Fruit fly (Drosophila melanogaster) whole organism, embryonic: ENCODE data around the gene Grik.

Source experiments
- B-H2 ChIP-seq: fragments of 200-800 bp; sonication (Bioruptor generic); optimal IDR thresholded peaks from 2 replicates; lab custom pipeline; 2018; ENCODE audit warnings: missing biosample characterization, mild to moderate bottlenecking, missing genetic modification characterization
- CG10654 ChIP-seq: fragments of 200-800 bp; sonication (Bioruptor generic); optimal IDR thresholded peaks from 2 replicates; lab custom pipeline; 2016; ENCODE audit warnings: missing biosample characterization, missing genetic modification characterization
- CG13296 ChIP-seq: fragments of 200-800 bp; sonication (Bioruptor generic); optimal IDR thresholded peaks from 3 replicates; lab custom pipeline; 2018; ENCODE audit warnings: missing biosample characterization, mild to moderate bottlenecking, missing genetic modification characterization
- CG13894 ChIP-seq: fragments of 200-800 bp; sonication (Bioruptor generic); optimal IDR thresholded peaks from 3 replicates; lab custom pipeline; 2018; ENCODE audit warnings: missing biosample characterization, mild to moderate bottlenecking, missing genetic modification characterization, moderate library complexity
- CG17802 ChIP-seq: fragments of 200-800 bp; sonication (Bioruptor generic); optimal IDR thresholded peaks from 2 replicates; lab custom pipeline; 2018; ENCODE audit warnings: missing biosample characterization, mild to moderate bottlenecking, missing genetic modification characterization, moderate library complexity
- CG18599 ChIP-seq: fragments of 200-800 bp; sonication (Bioruptor generic); optimal IDR thresholded peaks from 3 replicates; lab custom pipeline; 2017; ENCODE audit warnings: missing biosample characterization, missing genetic modification characterization, mild to moderate bottlenecking, moderate library complexity, missing genetic modification reagents
- CG30403 ChIP-seq: fragments of 200-800 bp; sonication (Bioruptor generic); optimal IDR thresholded peaks from 3 replicates; lab custom pipeline; 2016; ENCODE audit warnings: missing biosample characterization, missing genetic modification characterization
- CG33557 ChIP-seq: fragments of 200-800 bp; sonication (Bioruptor generic); optimal IDR thresholded peaks from 2 replicates; lab custom pipeline; 2019; ENCODE audit warnings: missing biosample characterization, mild to moderate bottlenecking, missing genetic modification characterization, moderate library complexity
- CG4328 ChIP-seq: fragments of 200-800 bp; sonication (Bioruptor generic); optimal IDR thresholded peaks from 3 replicates; lab custom pipeline; 2017; ENCODE audit warnings: missing biosample characterization, missing genetic modification reagents, missing genetic modification characterization
- CG4424 ChIP-seq: fragments of 200-800 bp; sonication (Bioruptor generic); optimal IDR thresholded peaks from 3 replicates; lab custom pipeline; 2016; ENCODE audit warnings: missing biosample characterization, missing genetic modification characterization
- CG6654 ChIP-seq: fragments of 200-800 bp; sonication (Bioruptor generic); optimal IDR thresholded peaks from 2 replicates; lab custom pipeline; 2017; ENCODE audit warnings: missing biosample characterization, mild to moderate bottlenecking, missing genetic modification characterization
- CG7556 ChIP-seq: fragments of 200-800 bp; sonication (Bioruptor generic); optimal IDR thresholded peaks from 2 replicates; lab custom pipeline; 2017; ENCODE audit warnings: missing biosample characterization, mild to moderate bottlenecking, missing genetic modification characterization
- CG9215 ChIP-seq: fragments of 200-800 bp; sonication (Bioruptor generic); IDR thresholded peaks from 2 replicates; pipeline ENCODE4 v1.3.6; 2022; ENCODE audit warnings: missing biosample characterization, missing genetic modification characterization
- CG9932 ChIP-seq: fragments of 200-800 bp; sonication (Bioruptor generic); IDR thresholded peaks from 2 replicates; pipeline ENCODE4 v1.3.6; 2022; ENCODE audit warnings: missing biosample characterization, missing genetic modification characterization
- Dek ChIP-seq: fragments of 200-800 bp; sonication (Bioruptor generic); optimal IDR thresholded peaks from 3 replicates; lab custom pipeline; 2019; ENCODE audit warnings: missing biosample characterization, mild to moderate bottlenecking, missing genetic modification characterization, moderate library complexity
- Eip74EF ChIP-seq, 2 experiments: fragments of 200-800 bp in 1 of 2; fragments of >200 bp in 1 of 2; sonication (Bioruptor generic) in 1 of 2; optimal IDR thresholded peaks; 2 replicates each; lab custom pipeline; 2017 to 2019; ENCODE audit warnings: missing biosample characterization in 2 of 2, missing genetic modification characterization in 2 of 2, mild to moderate bottlenecking in 1 of 2, moderate library complexity in 1 of 2
- Ets65A ChIP-seq: fragments of 200-800 bp; sonication (Bioruptor generic); peaks from one replicate; lab custom pipeline; 2016; ENCODE audit warnings: missing biosample characterization, missing genetic modification characterization
- HLH4C ChIP-seq: fragments of 200-800 bp; sonication (Bioruptor generic); IDR thresholded peaks from 3 replicates; pipeline ENCODE4 v1.3.6; 2022; ENCODE audit warnings: missing biosample characterization, missing genetic modification characterization; ENCODE audit not compliant: partially characterized antibody
- Hr39 ChIP-seq: fragments of >200 bp; optimal IDR thresholded peaks from 2 replicates; lab custom pipeline; 2017
- MESR4 ChIP-seq: fragments of 200-800 bp; sonication (Bioruptor generic); optimal IDR thresholded peaks from 2 replicates; lab custom pipeline; 2018; ENCODE audit warnings: missing biosample characterization, mild to moderate bottlenecking, missing genetic modification characterization, moderate library complexity
- Max ChIP-seq: fragments of 200-800 bp; sonication (Bioruptor generic); optimal IDR thresholded peaks from 2 replicates; lab custom pipeline; 2016; ENCODE audit warnings: missing biosample characterization, mild to moderate bottlenecking, missing genetic modification characterization
- Med ChIP-seq: fragments of 200-800 bp; sonication (Bioruptor generic); peaks from one replicate; lab custom pipeline; 2016; ENCODE audit warnings: missing biosample characterization, missing genetic modification characterization, mild to moderate bottlenecking, inconsistent platforms, moderate library complexity
- Neu2 ChIP-seq: fragments of 200-800 bp; sonication (Bioruptor generic); optimal IDR thresholded peaks from 3 replicates; lab custom pipeline; 2016; ENCODE audit warnings: missing biosample characterization, missing genetic modification characterization, borderline replicate concordance
- Opbp ChIP-seq: fragments of 200-800 bp; sonication (Bioruptor generic); IDR thresholded peaks from 3 replicates; pipeline ENCODE4 v1.3.6; 2022; ENCODE audit warnings: missing biosample characterization, missing genetic modification characterization; ENCODE audit not compliant: partially characterized antibody
- Poxn ChIP-seq: fragments of 200-800 bp; sonication (Bioruptor generic); IDR thresholded peaks from 2 replicates; pipeline ENCODE4 v1.3.6; 2022; ENCODE audit warnings: missing biosample characterization, missing genetic modification characterization
- Ptx1 ChIP-seq: fragments of 200-800 bp; sonication (Bioruptor generic); IDR thresholded peaks from 2 replicates; pipeline ENCODE4 v1.3.6; 2022; ENCODE audit warnings: missing biosample characterization, missing genetic modification characterization
- Sox100B ChIP-seq: fragments of 200-800 bp; sonication (Bioruptor generic); optimal IDR thresholded peaks from 3 replicates; lab custom pipeline; 2018; ENCODE audit warnings: missing biosample characterization, mild to moderate bottlenecking, missing genetic modification characterization
- Sry-β ChIP-seq: fragments of 200-800 bp; sonication (Bioruptor generic); optimal IDR thresholded peaks from 2 replicates; lab custom pipeline; 2018; ENCODE audit warnings: missing biosample characterization, mild to moderate bottlenecking, missing genetic modification characterization, moderate library complexity
- Trl ChIP-seq, 3 experiments: fragments of >200 bp in 2 of 3; fragments of 200-800 bp in 1 of 3; sonication (Bioruptor generic) in 1 of 3; optimal IDR thresholded peaks; 2 replicates in 1 of 3; 3 replicates in 2 of 3; lab custom pipeline; 2016 to 2017; ENCODE audit warnings: missing biosample characterization in 1 of 3, missing genetic modification characterization in 1 of 3
- YL-1 ChIP-seq: fragments of 200-800 bp; sonication (Bioruptor generic); optimal IDR thresholded peaks from 3 replicates; lab custom pipeline; 2017; ENCODE audit warnings: missing biosample characterization, mild to moderate bottlenecking, missing genetic modification characterization
- aop ChIP-seq: fragments of 200-800 bp; sonication (Bioruptor generic); IDR thresholded peaks from 2 replicates; pipeline ENCODE4 v1.3.6; 2022; ENCODE audit warnings: missing biosample characterization, missing genetic modification characterization
- corto ChIP-seq: fragments of 200-800 bp; sonication (Bioruptor generic); optimal IDR thresholded peaks from 2 replicates; lab custom pipeline; 2016; ENCODE audit warnings: missing biosample characterization, mild to moderate bottlenecking, missing genetic modification characterization, moderate library complexity
- gem ChIP-seq: fragments of 200-800 bp; sonication (Bioruptor generic); optimal IDR thresholded peaks from 2 replicates; lab custom pipeline; 2019; ENCODE audit warnings: missing biosample characterization, mild to moderate bottlenecking, missing genetic modification characterization, moderate library complexity
- gsb-n ChIP-seq: fragments of 200-800 bp; sonication (Bioruptor generic); optimal IDR thresholded peaks from 3 replicates; lab custom pipeline; 2018; ENCODE audit warnings: missing biosample characterization, mild to moderate bottlenecking, missing genetic modification characterization
- insv ChIP-seq, 2 experiments: fragments of 200-800 bp; sonication (Bioruptor generic); optimal IDR thresholded peaks; 3 replicates each; lab custom pipeline; 2016 to 2018; ENCODE audit warnings: missing biosample characterization in 2 of 2, missing genetic modification characterization in 2 of 2
- inv ChIP-seq: fragments of 200-800 bp; sonication (Bioruptor generic); IDR thresholded peaks from 2 replicates; pipeline ENCODE4 v1.3.6; 2022; ENCODE audit warnings: missing biosample characterization, missing genetic modification characterization; ENCODE audit not compliant: partially characterized antibody
- jigr1 ChIP-seq: fragments of 200-800 bp; sonication (Bioruptor generic); IDR thresholded peaks from 3 replicates; pipeline ENCODE4 v1.3.6; 2022; ENCODE audit warnings: missing biosample characterization, missing genetic modification characterization
- mld ChIP-seq: fragments of 200-800 bp; sonication (Bioruptor generic); IDR thresholded peaks from 3 replicates; pipeline ENCODE4 v1.3.6; 2022; ENCODE audit warnings: missing biosample characterization, missing genetic modification characterization; ENCODE audit not compliant: partially characterized antibody
- onecut ChIP-seq: fragments of 200-800 bp; sonication (Bioruptor generic); IDR thresholded peaks from 2 replicates; pipeline ENCODE4 v1.3.6; 2022; ENCODE audit warnings: missing biosample characterization, missing genetic modification characterization
- peb ChIP-seq: fragments of 200-800 bp; sonication (Bioruptor generic); IDR thresholded peaks from 2 replicates; pipeline ENCODE4 v1.3.6; 2022; ENCODE audit warnings: missing biosample characterization, missing genetic modification characterization
- pnt ChIP-seq: fragments of 200-800 bp; sonication (Bioruptor generic); optimal IDR thresholded peaks from 3 replicates; lab custom pipeline; 2016; ENCODE audit warnings: missing biosample characterization, missing genetic modification characterization
- row ChIP-seq: fragments of 200-800 bp; sonication (Bioruptor generic); IDR thresholded peaks from 3 replicates; pipeline ENCODE4 v1.3.6; 2022; ENCODE audit warnings: missing biosample characterization, missing genetic modification characterization
- sd ChIP-seq: fragments of 200-800 bp; sonication (Bioruptor generic); optimal IDR thresholded peaks from 3 replicates; lab custom pipeline; 2018; ENCODE audit warnings: missing biosample characterization, mild to moderate bottlenecking, missing genetic modification characterization, moderate library complexity
- tna ChIP-seq: fragments of 200-800 bp; sonication (Bioruptor generic); IDR thresholded peaks from 2 replicates; pipeline ENCODE4 v1.3.6; 2022; ENCODE audit warnings: missing biosample characterization, missing genetic modification characterization; ENCODE audit not compliant: partially characterized antibody
- trem ChIP-seq: fragments of 200-800 bp; optimal IDR thresholded peaks from 3 replicates; lab custom pipeline; 2019; ENCODE audit warnings: missing biosample characterization, mild to moderate bottlenecking, missing genetic modification characterization, moderate library complexity
- vnd ChIP-seq: fragments of 200-800 bp; sonication (Bioruptor generic); IDR thresholded peaks from 3 replicates; pipeline ENCODE4 v1.3.6; 2022; ENCODE audit warnings: missing biosample characterization, missing genetic modification characterization; ENCODE audit not compliant: partially characterized antibody
- wek ChIP-seq: fragments of 200-800 bp; sonication (Bioruptor generic); optimal IDR thresholded peaks from 3 replicates; lab custom pipeline; 2018; ENCODE audit warnings: missing biosample characterization, mild to moderate bottlenecking, missing genetic modification characterization, moderate library complexity
- zen2 ChIP-seq: fragments of 200-800 bp; sonication (Bioruptor generic); IDR thresholded peaks from 3 replicates; pipeline ENCODE4 v1.3.6; 2022; ENCODE audit warnings: missing biosample characterization, missing genetic modification characterization; ENCODE audit not compliant: partially characterized antibody

The Grik gene

DNA sequence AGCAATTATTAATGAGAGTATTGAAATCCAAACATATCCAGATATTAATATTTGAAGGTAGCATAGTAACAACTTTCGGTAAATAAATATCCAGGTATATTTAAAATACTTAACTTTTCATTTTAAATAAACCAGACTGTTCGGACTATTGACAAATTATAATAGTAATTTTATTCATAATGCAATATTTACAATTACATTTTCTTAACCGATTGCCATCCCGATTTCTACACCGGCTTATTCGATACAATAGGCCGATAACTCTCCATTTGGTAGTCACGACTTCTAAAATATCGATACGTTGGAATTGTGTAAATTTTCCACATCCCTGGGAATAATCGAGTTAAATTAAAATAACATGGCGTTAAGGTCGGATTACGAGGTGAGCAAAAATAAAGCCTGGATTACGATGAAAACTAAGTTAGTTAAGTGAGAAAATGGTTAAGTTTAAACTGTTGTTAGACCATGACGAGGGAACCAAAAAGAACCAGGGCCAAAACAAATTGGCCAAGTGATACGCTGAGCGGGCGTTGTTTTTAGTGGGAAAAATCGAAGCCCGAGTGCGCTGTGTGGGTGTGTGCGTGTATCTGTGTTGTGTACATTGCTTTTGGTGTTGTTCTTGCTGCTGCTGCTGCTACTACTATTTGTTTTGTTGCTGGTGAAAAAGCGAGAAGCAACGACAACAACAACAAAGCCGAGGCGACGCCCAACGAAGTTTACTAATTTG, 46.9 kb downstream of the Grik start, which contains the start of gene Atpalpha (continued):
- TF ChIP-seq Sry-β (GFP tag; lab: Kevin White, UChicago) (no peak), corto (GFP tag; lab: Kevin White, UChicago) (peak; percentile 2), mld (GFP tag; lab: Robert Waterston, UW) (peak; percentile 95), CG4424 (GFP tag; lab: Kevin White, UChicago) (peak; percentile 7), gsb-n (tag; lab: Kevin White, UChicago) (peak; percentile 5), HLH4C (GFP tag; lab: Robert Waterston, UW) (peak; percentile 98), CG9215 (GFP tag; lab: Robert Waterston, UW) (no peak), CG30403 (GFP tag; lab: Kevin White, UChicago) (no peak), jigr1 (GFP tag; lab: Robert Waterston, UW) (no peak), MESR4 (GFP tag; lab: Kevin White, UChicago) (peak; percentile 89), CG10654 (no peak), tna (GFP tag; lab: Robert Waterston, UW) (peak; percentile 98), CG33557 (GFP tag; lab: Kevin White, UChicago) (peak; percentile 5), aop (GFP tag; lab: Robert Waterston, UW) (no peak), Ets65A (GFP tag; lab: Kevin White, UChicago) (peak; percentile 26), Ptx1 (GFP tag; lab: Robert Waterston, UW) (no peak), gem (tag; lab: Kevin White, UChicago) (peak; percentile 19), inv (GFP tag; lab: Robert Waterston, UW) (peak; percentile 87), Eip74EF (GFP tag; optimal IDR thresholded peaks at IDR 0.05; lab: Kevin White, UChicago) (peak in 1 of 2 experiments; percentile 39), pnt (GFP tag; lab: Kevin White, UChicago) (no peak), CG18599 (GFP tag; lab: Kevin White, UChicago) (peak; percentile 35), CG4328 (no peak), CG17802 (tag; lab: Kevin White, UChicago) (no peak), vnd (GFP tag; lab: Robert Waterston, UW) (peak; percentile 92), Sox100B (GFP tag; lab: Kevin White, UChicago) (no peak), Hr39 (no peak), Max (GFP tag; lab: Kevin White, UChicago) (no peak), Trl (optimal IDR thresholded peaks at IDR 0.05; lab: Kevin White, UChicago) (no peak), Trl (GFP tag; optimal IDR thresholded peaks at IDR 0.05; lab: Kevin White, UChicago) (no peak), zen2 (peak; percentile 97), CG7556 (peak; percentile 11), CG13296 (GFP tag; lab: Kevin White, UChicago) (no peak), onecut (GFP tag; lab: Robert Waterston, UW) (peak; percentile 90), Neu2 (GFP tag; lab: Kevin White, UChicago) (peak; percentile 85), Poxn (GFP tag; lab: Robert Waterston, UW) (no peak), trem (peak; percentile 60), sd (peak; percentile 33), Opbp (GFP tag; lab: Robert Waterston, UW) (peak; percentile 98), row (GFP tag; lab: Robert Waterston, UW) (peak; percentile 46; the same call in 2 of the 3 replicates), B-H2 (GFP tag; lab: Kevin White, UChicago) (peak; percentile 24), Dek (tag; lab: Kevin White, UChicago) (peak; percentile 53), peb (GFP tag; lab: Robert Waterston, UW) (no peak), insv (GFP tag; optimal IDR thresholded peaks at IDR 0.05; lab: Kevin White, UChicago) (peak in 1 of 2 experiments; percentile 42), CG6654 (no peak), YL-1 (GFP tag; lab: Kevin White, UChicago) (peak; percentile 79), CG13894 (tag; lab: Kevin White, UChicago) (no peak), CG9932 (GFP tag; lab: Robert Waterston, UW) (peak; percentile 53), Med (peak; percentile 67), wek (no peak)
